Worm (Caenorhabditis elegans) whole organism, L2 larva: Measurements from ENCODE around the gene Y54E2A.5.

Experiments
- C34F6.9 ChIP-seq: fragments of 150-350 bp; optimal IDR thresholded peaks from 2 replicates; lab custom pipeline; 2014; ENCODE audit warnings: missing biosample characterization, missing genetic modification characterization
- F13H6.1 ChIP-seq: sonication (generic microtip); optimal IDR thresholded peaks from 2 replicates; lab custom pipeline; 2016; ENCODE audit warnings: missing genetic modification characterization, missing compliant biosample characterization
- R02D3.7 ChIP-seq: fragments of 150-350 bp; optimal IDR thresholded peaks from 2 replicates; lab custom pipeline; 2014; ENCODE audit warnings: missing biosample characterization, missing genetic modification characterization
- Y55F3AM.14 ChIP-seq: fragments of 200-800 bp; sonication (Bioruptor generic); optimal IDR thresholded peaks from 2 replicates; lab custom pipeline; 2018; ENCODE audit warnings: mild to moderate bottlenecking, missing genetic modification characterization, missing compliant biosample characterization
- ZK546.5 ChIP-seq: sonication (generic microtip); optimal IDR thresholded peaks from 2 replicates; lab custom pipeline; 2017; ENCODE audit warnings: missing biosample characterization, missing genetic modification characterization
- alr-1 ChIP-seq: fragments of 150-350 bp; optimal IDR thresholded peaks from 2 replicates; lab custom pipeline; 2014; ENCODE audit warnings: missing biosample characterization, missing genetic modification characterization
- aly-2 ChIP-seq: fragments of 150-350 bp; optimal IDR thresholded peaks from 2 replicates; lab custom pipeline; 2014; ENCODE audit warnings: missing biosample characterization, missing genetic modification characterization
- ama-1 ChIP-seq: fragments of 150-350 bp; optimal IDR thresholded peaks from 2 replicates; lab custom pipeline; 2018; ENCODE audit warnings: inconsistent platforms
- blmp-1 ChIP-seq: sonication (generic microtip); optimal IDR thresholded peaks from 2 replicates; lab custom pipeline; 2017; ENCODE audit warnings: missing genetic modification characterization, mild to moderate bottlenecking, missing compliant biosample characterization, antibody characterized with exemption, moderate library complexity; ENCODE audit not compliant: insufficient read depth
- ceh-16 ChIP-seq: fragments of 150-350 bp; optimal IDR thresholded peaks from 2 replicates; lab custom pipeline; 2014; ENCODE audit warnings: missing biosample characterization, missing genetic modification characterization
- ceh-82 ChIP-seq: fragments of 150-350 bp; optimal IDR thresholded peaks from 2 replicates; lab custom pipeline; 2014; ENCODE audit warnings: missing biosample characterization, missing genetic modification characterization
- crh-2 ChIP-seq: sonication (generic microtip); optimal IDR thresholded peaks from 2 replicates; lab custom pipeline; 2017; ENCODE audit warnings: missing biosample characterization, missing genetic modification characterization
- dmd-4 ChIP-seq: sonication (generic microtip); optimal IDR thresholded peaks from 2 replicates; lab custom pipeline; 2017; ENCODE audit warnings: missing biosample characterization, missing genetic modification characterization
- egl-27 ChIP-seq: sonication (generic microtip); optimal IDR thresholded peaks from 3 replicates; lab custom pipeline; 2017; ENCODE audit warnings: missing biosample characterization, missing genetic modification reagents, missing genetic modification characterization
- elt-1 ChIP-seq: fragments of 150-350 bp; optimal IDR thresholded peaks from 2 replicates; lab custom pipeline; 2014; ENCODE audit warnings: missing biosample characterization, missing genetic modification characterization
- elt-3 ChIP-seq: sonication (generic microtip); optimal IDR thresholded peaks from 2 replicates; lab custom pipeline; 2017; ENCODE audit warnings: missing biosample characterization, missing genetic modification characterization
- fos-1 ChIP-seq: fragments of 150-350 bp; optimal IDR thresholded peaks from 2 replicates; lab custom pipeline; 2014; ENCODE audit warnings: missing biosample characterization, missing genetic modification characterization
- gmeb-1 ChIP-seq: fragments of 150-350 bp; optimal IDR thresholded peaks from 2 replicates; lab custom pipeline; 2014; ENCODE audit warnings: missing biosample characterization, missing genetic modification characterization
- lin-11 ChIP-seq: fragments of 150-350 bp; sonication (generic microtip); optimal IDR thresholded peaks from 2 replicates; lab custom pipeline; 2014; ENCODE audit warnings: missing biosample characterization, missing genetic modification characterization, inconsistent platforms, mixed read lengths
- lin-13 ChIP-seq: fragments of 150-350 bp; optimal IDR thresholded peaks from 2 replicates; lab custom pipeline; 2014; ENCODE audit warnings: missing biosample characterization, missing genetic modification reagents, missing genetic modification characterization
- lin-39 ChIP-seq: fragments of 150-350 bp; optimal IDR thresholded peaks from 2 replicates; lab custom pipeline; 2014; ENCODE audit warnings: missing biosample characterization, missing genetic modification reagents, missing genetic modification characterization
- lsy-2 ChIP-seq, 2 experiments: fragments of 150-350 bp in 1 of 2; sonication (generic microtip) in 1 of 2; optimal IDR thresholded peaks; 2 replicates each; lab custom pipeline; 2014 to 2017; ENCODE audit warnings: missing biosample characterization in 2 of 2, missing genetic modification characterization in 2 of 2
- mab-5 ChIP-seq: fragments of 150-350 bp; optimal IDR thresholded peaks from 2 replicates; lab custom pipeline; 2014; ENCODE audit warnings: missing biosample characterization, missing genetic modification characterization
- mbf-1 ChIP-seq: sonication (generic microtip); optimal IDR thresholded peaks from 2 replicates; lab custom pipeline; 2017; ENCODE audit warnings: missing biosample characterization, missing genetic modification characterization
- mdl-1 ChIP-seq, 2 experiments: fragments of 150-350 bp in 1 of 2; sonication (generic microtip) in 1 of 2; optimal IDR thresholded peaks; 2 replicates each; lab custom pipeline; 2017; ENCODE audit warnings: missing biosample characterization in 2 of 2, missing genetic modification characterization in 2 of 2
- nhr-10 ChIP-seq: sonication (generic microtip); optimal IDR thresholded peaks from 2 replicates; lab custom pipeline; 2017; ENCODE audit warnings: missing biosample characterization, missing genetic modification characterization
- nhr-11 ChIP-seq: fragments of 150-350 bp; optimal IDR thresholded peaks from 2 replicates; lab custom pipeline; 2014; ENCODE audit warnings: missing biosample characterization, missing genetic modification characterization
- nhr-12 ChIP-seq: fragments of 150-350 bp; optimal IDR thresholded peaks from 2 replicates; lab custom pipeline; 2014; ENCODE audit warnings: missing biosample characterization, missing genetic modification characterization
- nhr-129 ChIP-seq: fragments of 150-350 bp; optimal IDR thresholded peaks from 2 replicates; lab custom pipeline; 2014; ENCODE audit warnings: missing biosample characterization, missing genetic modification characterization
- nhr-21 ChIP-seq: fragments of 150-350 bp; optimal IDR thresholded peaks from 2 replicates; lab custom pipeline; 2014; ENCODE audit warnings: missing biosample characterization, missing genetic modification characterization
- nhr-23 ChIP-seq: fragments of 150-350 bp; optimal IDR thresholded peaks from 2 replicates; lab custom pipeline; 2014; ENCODE audit warnings: missing biosample characterization, missing genetic modification reagents, missing genetic modification characterization
- nhr-237 ChIP-seq: fragments of 150-350 bp; optimal IDR thresholded peaks from 2 replicates; lab custom pipeline; 2014; ENCODE audit warnings: missing biosample characterization, missing genetic modification characterization
- nhr-25 ChIP-seq: fragments of 150-350 bp; sonication (generic microtip); optimal IDR thresholded peaks from 3 replicates; lab custom pipeline; 2014; ENCODE audit warnings: missing biosample characterization, missing genetic modification characterization
- nhr-6 ChIP-seq: fragments of 150-350 bp; optimal IDR thresholded peaks from 2 replicates; lab custom pipeline; 2014; ENCODE audit warnings: missing biosample characterization, missing genetic modification characterization
- nhr-77 ChIP-seq: fragments of 150-350 bp; optimal IDR thresholded peaks from 2 replicates; lab custom pipeline; 2014; ENCODE audit warnings: missing biosample characterization, missing genetic modification characterization
- peb-1 ChIP-seq: fragments of 150-350 bp; optimal IDR thresholded peaks from 2 replicates; lab custom pipeline; 2014; ENCODE audit warnings: missing biosample characterization, missing genetic modification characterization
- sem-4 ChIP-seq: fragments of 150-350 bp; optimal IDR thresholded peaks from 2 replicates; lab custom pipeline; 2014; ENCODE audit warnings: missing biosample characterization, missing genetic modification reagents, missing genetic modification characterization
- skn-1 ChIP-seq: sonication (generic microtip); optimal IDR thresholded peaks from 2 replicates; lab custom pipeline; 2017; ENCODE audit warnings: missing biosample characterization, missing genetic modification characterization
- sma-3 ChIP-seq: sonication (generic microtip); optimal IDR thresholded peaks from 2 replicates; lab custom pipeline; 2016; ENCODE audit warnings: missing genetic modification reagents, missing genetic modification characterization, missing compliant biosample characterization
- sma-9 ChIP-seq, 2 experiments: fragments of 150-350 bp in 1 of 2; sonication (generic microtip) in 1 of 2; optimal IDR thresholded peaks; 2 replicates each; lab custom pipeline; 2014 to 2016; ENCODE audit warnings: missing genetic modification characterization in 2 of 2, mild to moderate bottlenecking in 1 of 2, missing biosample characterization in 1 of 2, missing compliant biosample characterization in 1 of 2, missing genetic modification reagents in 1 of 2, moderate library complexity in 1 of 2
- snpc-4 ChIP-seq: fragments of 150-350 bp; optimal IDR thresholded peaks from 2 replicates; lab custom pipeline; 2014; ENCODE audit warnings: missing biosample characterization, missing genetic modification characterization
- unc-39 ChIP-seq: fragments of 150-350 bp; optimal IDR thresholded peaks from 2 replicates; lab custom pipeline; 2014; ENCODE audit warnings: missing biosample characterization, missing genetic modification characterization
- unc-55 ChIP-seq: fragments of 150-350 bp; sonication (generic microtip); optimal IDR thresholded peaks from 3 replicates; lab custom pipeline; 2014; ENCODE audit warnings: missing biosample characterization, missing genetic modification reagents, missing genetic modification characterization
- unc-62 ChIP-seq: fragments of 150-350 bp; optimal IDR thresholded peaks from 2 replicates; lab custom pipeline; 2014; ENCODE audit warnings: missing biosample characterization, missing genetic modification reagents, missing genetic modification characterization
- zag-1 ChIP-seq: fragments of 150-350 bp; optimal IDR thresholded peaks from 2 replicates; lab custom pipeline; 2014; ENCODE audit warnings: missing biosample characterization, missing genetic modification characterization
- ztf-1 ChIP-seq: fragments of 200-800 bp; sonication (Bioruptor generic); conservative IDR thresholded peaks from 2 replicates; pipeline ENCODE4 v1.3.6; 2022; ENCODE audit warnings: missing genetic modification characterization, missing compliant biosample characterization
- ztf-11 ChIP-seq: sonication (generic microtip); optimal IDR thresholded peaks from 2 replicates; lab custom pipeline; 2017; ENCODE audit warnings: missing biosample characterization, missing genetic modification characterization
- ztf-4 ChIP-seq: fragments of 150-350 bp; optimal IDR thresholded peaks from 2 replicates; lab custom pipeline; 2014; ENCODE audit warnings: missing biosample characterization, missing genetic modification characterization

The Y54E2A.5 gene

DNA sequence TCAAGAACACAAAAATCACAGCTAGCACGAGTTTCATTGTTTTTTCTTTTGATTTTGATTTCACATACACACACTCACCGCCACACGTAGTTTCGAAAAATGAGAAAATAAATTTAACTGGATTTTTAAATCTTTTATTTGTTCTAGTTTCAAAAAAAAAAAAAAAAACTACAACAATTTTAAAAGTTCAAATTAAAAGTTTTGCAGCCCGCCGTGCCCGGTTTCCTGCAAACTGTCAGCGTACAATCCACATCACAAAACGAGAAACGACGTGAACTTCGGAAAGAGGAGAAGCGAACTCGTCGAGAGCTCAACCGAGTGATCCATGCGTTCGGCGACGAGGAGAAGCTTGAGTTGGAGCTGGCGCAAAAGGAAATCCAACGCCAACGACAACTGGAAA, at the start of gene Y54E2A.5:
Gene Y54E2A.5, minus strand, starts transcription at position 101 of the 400 bp plus-strand sequence.
- TF ChIP-seq nhr-237 (tag; lab: Kevin White, UChicago), result no peak
- TF ChIP-seq nhr-12 (tag; lab: Kevin White, UChicago), result no peak
- no peak for TF ChIP-seq unc-55
- TF ChIP-seq elt-1, result no peak

DNA sequence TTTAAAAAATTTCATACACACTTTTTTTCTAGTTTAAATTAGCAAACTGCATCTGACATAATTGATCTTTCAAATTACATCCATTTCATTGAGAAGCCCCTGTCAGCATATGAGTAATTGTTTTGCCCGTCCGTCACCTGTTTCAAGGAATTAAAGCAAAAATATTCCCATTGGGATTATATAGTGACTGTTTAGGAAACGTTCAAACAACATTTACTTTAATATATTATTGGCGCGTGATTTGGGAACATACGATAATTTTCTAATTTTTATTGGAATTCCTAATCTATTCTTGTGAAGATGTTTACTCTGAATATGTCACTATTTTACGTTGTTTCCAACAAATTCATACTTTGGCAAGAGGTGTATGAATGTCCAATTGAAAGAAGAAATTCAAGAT, 48.1 kb upstream of the Y54E2A.5 start, which contains the start of gene srt-11:
Gene srt-11, plus strand, starts transcription at position 301 of the 400 bp plus-strand sequence.
- TF ChIP-seq unc-55, result no peak
- TF ChIP-seq F13H6.1 (tag; lab: Kevin White, UChicago), result no peak
- no peak for TF ChIP-seq gmeb-1
- TF ChIP-seq nhr-129 (tag; lab: Kevin White, UChicago), result no peak
- TF ChIP-seq ama-1 (lab: Kevin White, UChicago), result no peak
- TF ChIP-seq ceh-82 (tag; lab: Kevin White, UChicago), result no peak
- TF ChIP-seq elt-3, result no peak
- TF ChIP-seq alr-1 (tag; lab: Kevin White, UChicago), result no peak
- no peak for TF ChIP-seq aly-2 (tag; lab: Kevin White, UChicago)
- no peak for TF ChIP-seq nhr-237 (tag; lab: Kevin White, UChicago)

DNA sequence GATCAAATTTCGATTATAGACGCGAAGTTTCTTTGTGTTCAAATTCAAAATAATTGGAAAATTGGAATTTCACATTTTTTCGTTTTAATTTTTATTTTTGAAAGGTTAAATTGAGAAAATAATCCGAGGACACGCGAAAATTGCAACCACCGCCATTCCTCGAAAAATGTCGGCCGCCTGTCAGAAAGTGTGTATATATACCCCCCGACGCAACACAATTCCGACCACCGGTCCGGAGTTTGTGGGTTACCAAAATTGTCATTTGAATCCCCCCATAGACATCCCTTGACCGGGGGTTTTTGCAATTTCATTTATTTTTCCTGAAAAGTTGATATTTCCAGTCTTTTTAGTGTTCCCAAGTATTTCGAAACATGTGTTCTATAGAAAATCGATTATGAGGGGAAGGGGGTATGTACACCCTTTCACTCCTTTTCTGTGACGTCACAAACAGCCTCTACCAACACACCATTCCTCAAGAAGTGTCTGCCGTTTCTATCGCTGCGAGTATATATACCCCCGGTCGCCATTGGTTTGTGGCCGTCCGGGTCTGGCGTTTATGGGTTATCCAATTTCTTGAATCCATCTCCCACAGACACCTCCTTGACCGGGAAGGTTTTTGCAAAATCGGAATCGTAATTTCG, 46.8 kb upstream of the Y54E2A.5 start, which contains the start of gene W01D2.3:
Gene W01D2.3, minus strand, starts transcription at position 51 of the 641 bp plus-strand sequence.
- TF ChIP-seq unc-62 (GFP tag; lab: Kevin White, UChicago), result no peak
- TF ChIP-seq zag-1 (tag; lab: Kevin White, UChicago), result peak; percentile 3
- TF ChIP-seq nhr-77 (tag; lab: Kevin White, UChicago), result peak; percentile 42
- peak; percentile 59 for TF ChIP-seq sma-3 (GFP tag; lab: Kevin White, UChicago)
- TF ChIP-seq ztf-4, result peak; percentile 19
- TF ChIP-seq Y55F3AM.14 (GFP tag; lab: Kevin White, UChicago), result peak; percentile 75
- no peak for TF ChIP-seq R02D3.7
- no peak for TF ChIP-seq nhr-11
- no peak for TF ChIP-seq mdl-1 (tag; optimal IDR thresholded peaks at IDR 0.05; lab: Kevin White, UChicago)
- no peak for TF ChIP-seq aly-2 (tag; lab: Kevin White, UChicago)
- no peak for TF ChIP-seq mbf-1 (tag; lab: Kevin White, UChicago)
- TF ChIP-seq nhr-237 (tag; lab: Kevin White, UChicago), result no peak
- TF ChIP-seq peb-1 (tag; lab: Kevin White, UChicago), result no peak
- TF ChIP-seq lsy-2 (tag; optimal IDR thresholded peaks at IDR 0.05; lab: Kevin White, UChicago), result peak; percentile 50 to 71
- peak; percentile 39 for TF ChIP-seq nhr-21 (tag; lab: Kevin White, UChicago)
- no peak for TF ChIP-seq ceh-82 (tag; lab: Kevin White, UChicago)
- TF ChIP-seq nhr-23 (tag; lab: Kevin White, UChicago), result no peak
- TF ChIP-seq ceh-16 (tag; lab: Kevin White, UChicago), result no peak
- peak; percentile 78 for TF ChIP-seq blmp-1
- no peak for TF ChIP-seq ztf-1 (GFP tag; lab: Robert Waterston, UW)
- peak; percentile 4 for TF ChIP-seq lin-11 (tag; lab: Kevin White, UChicago)
- TF ChIP-seq gmeb-1, result peak; percentile 71
- no peak for TF ChIP-seq ZK546.5
- TF ChIP-seq C34F6.9 (tag; lab: Kevin White, UChicago), result peak; percentile 51
- peak; percentile 70 for TF ChIP-seq nhr-129 (tag; lab: Kevin White, UChicago)
- TF ChIP-seq lin-39 (tag; lab: Kevin White, UChicago), result no peak
- TF ChIP-seq ztf-11 (tag; lab: Kevin White, UChicago), result no peak
- peak; percentile 68 for TF ChIP-seq sem-4 (tag; lab: Kevin White, UChicago)
- peak; percentile 78 for TF ChIP-seq nhr-25 (tag; lab: Kevin White, UChicago)
- peak; percentile 40 for TF ChIP-seq crh-2 (tag; lab: Kevin White, UChicago)
- no peak for TF ChIP-seq nhr-10 (tag; lab: Kevin White, UChicago)
- TF ChIP-seq unc-39, result no peak
- TF ChIP-seq elt-1, result no peak
- no peak for TF ChIP-seq nhr-12 (tag; lab: Kevin White, UChicago)
- TF ChIP-seq alr-1 (tag; lab: Kevin White, UChicago), result no peak
- TF ChIP-seq skn-1 (tag; lab: Kevin White, UChicago), result no peak
- TF ChIP-seq dmd-4 (tag; lab: Kevin White, UChicago), result no peak
- TF ChIP-seq elt-3, result no peak
- no peak for TF ChIP-seq egl-27 (tag; lab: Kevin White, UChicago)
- TF ChIP-seq nhr-6 (tag; lab: Kevin White, UChicago), result peak; percentile 61
- TF ChIP-seq mab-5 (tag; lab: Kevin White, UChicago), result peak; percentile 19
- peak; percentile 98 for TF ChIP-seq snpc-4
- TF ChIP-seq unc-55, result peak; percentile 61
- TF ChIP-seq sma-9 (GFP tag; optimal IDR thresholded peaks at IDR 0.05; lab: Kevin White, UChicago), result no peak
- TF ChIP-seq sma-9 (tag; optimal IDR thresholded peaks at IDR 0.05; lab: Kevin White, UChicago), result no peak
- TF ChIP-seq ama-1 (lab: Kevin White, UChicago), result peak; percentile 4
- peak; percentile 48 for TF ChIP-seq fos-1 (tag; lab: Kevin White, UChicago)
- peak; percentile 45 for TF ChIP-seq lin-13 (GFP tag; lab: Kevin White, UChicago)
